Worm (Caenorhabditis elegans): ENCODE data around the gene fbxa-155.

ce11 chrIII:9986827-9987429 lies 23.1 kb downstream of the fbxa-155 start, which contains the start of gene C05B5.12:
- no peak for TF ChIP-seq elt-3 (tag; optimal IDR thresholded peaks at IDR 0.05)
- TF ChIP-seq lin-13 (tag; optimal IDR thresholded peaks at IDR 0.05), result no peak
- no peak for TF ChIP-seq elt-1 (tag; optimal IDR thresholded peaks at IDR 0.05; ENCODE audit: borderline replicate concordance, insufficient read depth)
- TF ChIP-seq lsy-2 (tag; optimal IDR thresholded peaks at IDR 0.05), result no peak
- TF ChIP-seq nhr-28 (tag; optimal IDR thresholded peaks at IDR 0.05), result no peak
